Worm (Caenorhabditis elegans): ENCODE measurements around the gene grl-4.

- TF ChIP-seq aly-2 (tag; optimal IDR thresholded peaks at IDR 0.05) (no peak), lin-39 (tag; optimal IDR thresholded peaks at IDR 0.05) (no peak), nhr-11 (tag; optimal IDR thresholded peaks at IDR 0.05) (no peak), mbf-1 (tag; optimal IDR thresholded peaks at IDR 0.05) (no peak), ama-1 (optimal IDR thresholded peaks at IDR 0.05) (no peak), alr-1 (tag; optimal IDR thresholded peaks at IDR 0.05) (no peak)
These were observed 31.6 kb upstream of the grl-4 start for ce11 chrIV:7342144-7342543.
